Worm (Caenorhabditis elegans): ENCODE data around the gene best-9.

Gene best-9

DNA sequence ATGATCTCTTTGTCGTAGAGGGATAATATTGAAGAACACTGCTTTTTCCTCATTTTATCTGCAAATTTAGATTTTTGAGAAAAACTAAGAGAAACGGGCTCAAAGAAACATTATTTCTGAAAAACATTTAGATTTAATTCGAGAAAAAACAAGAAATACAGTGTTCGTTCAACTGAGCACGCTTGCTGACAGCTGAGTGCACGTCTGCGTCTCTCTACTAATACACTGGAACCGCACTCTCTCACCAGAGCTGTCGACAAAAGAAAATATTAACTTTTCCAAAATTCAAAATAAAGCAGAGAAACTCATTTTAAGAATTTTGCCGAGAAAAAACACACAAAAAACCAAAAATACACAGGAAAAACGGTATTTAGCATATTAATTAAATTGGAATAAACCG, 52.8 kb downstream of the best-9 start, which contains the start of gene drh-1 (continued):
- no peak for TF ChIP-seq mep-1 (tag; optimal IDR thresholded peaks at IDR 0.05)
